Fruit fly (Drosophila melanogaster): ENCODE measurements around the gene CG13473.

CG13473 gene

dm6 chr3L:14728460-14728859, at the start of gene CG13473:
TSS of gene CG13473 (plus strand) at chr3L:14728760.
- TF ChIP-seq CG7045 (GFP tag; optimal IDR thresholded peaks at IDR 0.05) = no peak
- TF ChIP-seq Hr96 (GFP tag; optimal IDR thresholded peaks at IDR 0.05) = no peak
- no peak for TF ChIP-seq bab1 (GFP tag; optimal IDR thresholded peaks at IDR 0.05)
- TF ChIP-seq Mnt (GFP tag; optimal IDR thresholded peaks at IDR 0.05) = no peak
- TF ChIP-seq CG33017 (tag; optimal IDR thresholded peaks at IDR 0.05) = no peak
- no peak for TF ChIP-seq CG11617 (GFP tag; optimal IDR thresholded peaks at IDR 0.05)
- TF ChIP-seq cnc (optimal IDR thresholded peaks at IDR 0.05) = no peak
- TF ChIP-seq CG12768 (GFP tag; optimal IDR thresholded peaks at IDR 0.05) = no peak
- no peak for TF ChIP-seq CG5204 (GFP tag; optimal IDR thresholded peaks at IDR 0.05)
- TF ChIP-seq cic (GFP tag; optimal IDR thresholded peaks at IDR 0.05) = no peak
- TF ChIP-seq Clk (GFP tag; optimal IDR thresholded peaks at IDR 0.05) = no peak

- TF ChIP-seq kay (GFP tag; ENCODE audit: borderline replicate concordance) (peak; percentile 67), CG12768 (GFP tag; optimal IDR thresholded peaks at IDR 0.05) (no peak), Mnt (GFP tag; optimal IDR thresholded peaks at IDR 0.05) (no peak), CG11617 (GFP tag; optimal IDR thresholded peaks at IDR 0.05) (no peak)
These were observed 47.1 kb upstream of the CG13473 start for dm6 chr3L:14681504-14681903.

- TF ChIP-seq CG12768 (GFP tag; optimal IDR thresholded peaks at IDR 0.05) (no peak), CG33017 (tag; optimal IDR thresholded peaks at IDR 0.05) (no peak), CG7045 (GFP tag; optimal IDR thresholded peaks at IDR 0.05) (no peak), CG1620 (GFP tag; optimal IDR thresholded peaks at IDR 0.05) (no peak), CG11617 (GFP tag; optimal IDR thresholded peaks at IDR 0.05) (no peak), toe (GFP tag; optimal IDR thresholded peaks at IDR 0.05) (no peak), ovo (GFP tag; optimal IDR thresholded peaks at IDR 0.05) (no peak), cnc (optimal IDR thresholded peaks at IDR 0.05) (no peak), CG14711 (tag; optimal IDR thresholded peaks at IDR 0.05) (no peak), CG7101 (tag; optimal IDR thresholded peaks at IDR 0.05) (no peak), Mnt (GFP tag; optimal IDR thresholded peaks at IDR 0.05) (no peak), bab1 (GFP tag; optimal IDR thresholded peaks at IDR 0.05) (no peak), pad (GFP tag; optimal IDR thresholded peaks at IDR 0.05) (no peak), tj (GFP tag; optimal IDR thresholded peaks at IDR 0.05) (no peak), Clk (GFP tag; optimal IDR thresholded peaks at IDR 0.05) (no peak), Hr96 (GFP tag; optimal IDR thresholded peaks at IDR 0.05) (no peak)
These were observed 44.1 kb upstream of the CG13473 start, which contains the start of gene Dnaaf6 for dm6 chr3L:14684468-14684867. TSS of gene Dnaaf6 (plus strand) at chr3L:14684768.

- TF ChIP-seq Clk (GFP tag; optimal IDR thresholded peaks at IDR 0.05) (no peak), CG14711 (tag; optimal IDR thresholded peaks at IDR 0.05) (no peak), CG1620 (GFP tag; optimal IDR thresholded peaks at IDR 0.05) (no peak), cic (GFP tag; optimal IDR thresholded peaks at IDR 0.05) (no peak), Crg-1 (GFP tag; optimal IDR thresholded peaks at IDR 0.05) (no peak), CG7101 (tag; optimal IDR thresholded peaks at IDR 0.05) (no peak), cnc (optimal IDR thresholded peaks at IDR 0.05) (no peak), kay (GFP tag; ENCODE audit: borderline replicate concordance) (no peak), bab1 (GFP tag; optimal IDR thresholded peaks at IDR 0.05) (no peak), toe (GFP tag; optimal IDR thresholded peaks at IDR 0.05) (no peak), CG7045 (GFP tag; optimal IDR thresholded peaks at IDR 0.05) (no peak), CG11617 (GFP tag; optimal IDR thresholded peaks at IDR 0.05) (no peak)
These were observed 42.3 kb upstream of the CG13473 start for dm6 chr3L:14686251-14686650.

- TF ChIP-seq kay (GFP tag; ENCODE audit: borderline replicate concordance) (peak; percentile 70), Crg-1 (GFP tag; optimal IDR thresholded peaks at IDR 0.05) (no peak), Hr96 (GFP tag; optimal IDR thresholded peaks at IDR 0.05) (no peak), CG33017 (tag; optimal IDR thresholded peaks at IDR 0.05) (no peak)
These were observed 37.5 kb upstream of the CG13473 start, which contains the start of gene gdrd for dm6 chr3L:14691047-14691446. TSS of gene gdrd (plus strand) at chr3L:14691347.

- TF ChIP-seq bab1 (GFP tag; optimal IDR thresholded peaks at IDR 0.05) (no peak), cnc (optimal IDR thresholded peaks at IDR 0.05) (no peak), CG7045 (GFP tag; optimal IDR thresholded peaks at IDR 0.05) (no peak), CG11617 (GFP tag; optimal IDR thresholded peaks at IDR 0.05) (no peak), toe (GFP tag; optimal IDR thresholded peaks at IDR 0.05) (no peak), CG5204 (GFP tag; optimal IDR thresholded peaks at IDR 0.05) (no peak), kay (GFP tag; ENCODE audit: borderline replicate concordance) (no peak)
These were observed 31.6 kb upstream of the CG13473 start, which contains the start of gene CG13474 for dm6 chr3L:14697005-14697404. TSS of gene CG13474 (minus strand) at chr3L:14697105.

- no peak for TF ChIP-seq CG7101 (tag; optimal IDR thresholded peaks at IDR 0.05)
- TF ChIP-seq ovo (GFP tag; optimal IDR thresholded peaks at IDR 0.05) = no peak
- TF ChIP-seq bab1 (GFP tag; optimal IDR thresholded peaks at IDR 0.05) = no peak
- no peak for TF ChIP-seq Clk (GFP tag; optimal IDR thresholded peaks at IDR 0.05)
- no peak for TF ChIP-seq CG1620 (GFP tag; optimal IDR thresholded peaks at IDR 0.05)
- TF ChIP-seq cic (GFP tag; optimal IDR thresholded peaks at IDR 0.05) = no peak
- no peak for TF ChIP-seq Hr96 (GFP tag; optimal IDR thresholded peaks at IDR 0.05)
- TF ChIP-seq CG12768 (GFP tag; optimal IDR thresholded peaks at IDR 0.05) = no peak
- TF ChIP-seq CG5204 (GFP tag; optimal IDR thresholded peaks at IDR 0.05) = no peak
- TF ChIP-seq pad (GFP tag; optimal IDR thresholded peaks at IDR 0.05) = no peak
- no peak for TF ChIP-seq tj (GFP tag; optimal IDR thresholded peaks at IDR 0.05)
- no peak for TF ChIP-seq CG11617 (GFP tag; optimal IDR thresholded peaks at IDR 0.05)
These were observed 27.0 kb upstream of the CG13473 start, which contains the start of gene CG17177 for dm6 chr3L:14701578-14701977. TSS of gene CG17177 (minus strand) at chr3L:14701678.

Data from whole organism, adult.